Worm (Caenorhabditis elegans) whole organism, midembryonic: Measurements from ENCODE around the gene dhs-19.

Experiments used
- T22C8.4 ChIP-seq: fragments of 200-800 bp; sonication (Bioruptor generic); IDR thresholded peaks from 2 replicates; pipeline ENCODE4 v1.3.6; 2022; ENCODE audit warnings: missing genetic modification characterization, missing compliant biosample characterization
- cog-1 ChIP-seq: sonication (generic microtip); optimal IDR thresholded peaks from 2 replicates; lab custom pipeline; 2016; ENCODE audit warnings: missing genetic modification characterization, missing compliant biosample characterization
- flt-1 ChIP-seq: fragments of 200-800 bp; sonication (Bioruptor generic); IDR thresholded peaks from 2 replicates; pipeline ENCODE4 v1.3.6; 2022; ENCODE audit warnings: missing genetic modification characterization, missing compliant biosample characterization
- klf-2 ChIP-seq: fragments of 200-800 bp; sonication (Bioruptor generic); conservative IDR thresholded peaks from 2 replicates; pipeline ENCODE4 v1.3.6; 2022; ENCODE audit warnings: missing genetic modification reagents, missing genetic modification characterization, missing compliant biosample characterization
- med-1 ChIP-seq: sonication (generic microtip); optimal IDR thresholded peaks from 2 replicates; lab custom pipeline; 2017; ENCODE audit warnings: missing genetic modification characterization, mild to moderate bottlenecking, missing compliant biosample characterization, antibody characterized with exemption, missing genetic modification reagents; ENCODE audit not compliant: insufficient read depth
- ref-1 ChIP-seq: fragments of 200-800 bp; sonication (Bioruptor generic); conservative IDR thresholded peaks from 2 replicates; pipeline ENCODE4 v1.3.6; 2022; ENCODE audit warnings: missing genetic modification reagents, missing genetic modification characterization, missing compliant biosample characterization
- tab-1 ChIP-seq: fragments of 200-800 bp; sonication (Bioruptor generic); IDR thresholded peaks from 2 replicates; pipeline ENCODE4 v1.3.6; 2022; ENCODE audit warnings: missing genetic modification characterization, missing compliant biosample characterization
- ztf-23 ChIP-seq: fragments of 200-800 bp; sonication (Bioruptor generic); IDR thresholded peaks from 2 replicates; pipeline ENCODE4 v1.3.6; 2022; ENCODE audit warnings: missing genetic modification reagents, missing genetic modification characterization, missing compliant biosample characterization
- ztf-29 ChIP-seq: fragments of 200-800 bp; sonication (Bioruptor generic); IDR thresholded peaks from 2 replicates; pipeline ENCODE4 v1.3.6; 2022; ENCODE audit warnings: missing genetic modification reagents, missing genetic modification characterization, missing compliant biosample characterization

The dhs-19 gene

DNA sequence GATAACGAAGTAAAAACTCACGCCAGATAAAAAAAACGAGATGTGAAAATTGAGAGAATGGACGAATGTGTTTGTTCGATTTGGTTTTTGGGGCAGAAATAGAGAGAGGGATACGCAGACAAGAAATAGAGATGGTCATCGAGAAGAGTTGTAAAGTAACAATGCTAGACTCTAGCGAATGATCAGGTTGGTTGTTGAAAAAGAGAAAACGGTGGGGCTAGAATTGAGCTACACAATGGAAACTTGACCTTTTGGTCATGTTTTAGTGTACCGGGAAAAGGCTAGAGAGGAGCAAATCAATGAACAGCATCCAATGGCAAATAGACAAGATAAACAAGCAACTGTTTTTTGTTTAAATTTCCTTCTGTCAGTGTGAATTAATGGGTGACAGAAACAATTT, at the start of gene dhs-19:
TSS of gene dhs-19 (minus strand) at position 101 of the 400 bp plus-strand sequence.
- TF ChIP-seq ztf-29 (GFP tag; lab: Robert Waterston, UW) = no peak
- no peak for TF ChIP-seq med-1 (GFP tag; lab: Kevin White, UChicago)
- no peak for TF ChIP-seq T22C8.4

DNA sequence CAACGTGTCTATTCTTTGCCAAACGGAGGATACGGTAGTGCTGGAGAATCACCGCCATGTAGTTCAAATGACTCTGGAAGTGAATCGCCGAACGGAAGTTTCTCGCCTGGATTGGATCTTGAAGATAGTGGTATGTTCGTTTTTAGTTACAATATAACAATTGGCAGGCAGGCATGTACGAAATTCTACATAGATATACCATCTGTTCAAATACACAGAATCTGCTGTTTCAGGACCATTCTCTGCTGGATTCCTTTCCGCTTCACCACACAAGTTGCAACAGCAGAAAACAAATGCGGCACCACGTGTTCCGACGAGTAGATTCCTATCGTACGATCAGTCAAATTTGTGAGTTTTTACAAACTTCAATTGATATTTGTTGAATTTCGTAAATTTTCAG, 49.2 kb upstream of the dhs-19 start:
- TF ChIP-seq ztf-29 (GFP tag; lab: Robert Waterston, UW) (no peak), ref-1 (GFP tag; lab: Robert Waterston, UW) (no peak), klf-2 (GFP tag; lab: Robert Waterston, UW) (no peak), ztf-23 (GFP tag; lab: Robert Waterston, UW) (no peak), T22C8.4 (no peak), flt-1 (no peak), tab-1 (GFP tag; lab: Robert Waterston, UW) (no peak), med-1 (GFP tag; lab: Kevin White, UChicago) (no peak), cog-1 (no peak)

DNA sequence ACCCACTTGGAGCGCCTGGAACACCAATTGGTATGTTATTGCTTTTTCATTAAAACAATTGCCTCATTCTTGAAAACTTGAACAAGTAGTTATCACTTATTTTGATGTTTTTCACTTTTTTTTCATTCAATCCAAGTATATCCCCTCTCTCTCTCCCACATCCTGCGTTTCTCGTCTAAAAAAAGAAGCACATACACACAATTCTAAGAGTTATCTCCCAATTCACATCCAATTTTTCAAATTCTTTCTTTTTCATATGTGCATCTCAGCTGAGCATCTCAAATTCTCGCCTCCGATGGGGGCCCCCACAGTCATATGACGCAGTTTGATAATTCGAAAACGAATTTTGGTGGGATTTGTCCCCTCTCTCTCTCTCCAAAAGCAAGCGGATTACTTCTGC, 46.4 kb upstream of the dhs-19 start:
- no peak for TF ChIP-seq tab-1 (GFP tag; lab: Robert Waterston, UW)
- no peak for TF ChIP-seq T22C8.4
- TF ChIP-seq ztf-29 (GFP tag; lab: Robert Waterston, UW) = no peak
- no peak for TF ChIP-seq cog-1
- no peak for TF ChIP-seq ref-1 (GFP tag; lab: Robert Waterston, UW)
- TF ChIP-seq flt-1 = no peak
- TF ChIP-seq ztf-23 (GFP tag; lab: Robert Waterston, UW) = no peak
- no peak for TF ChIP-seq med-1 (GFP tag; lab: Kevin White, UChicago)
- no peak for TF ChIP-seq klf-2 (GFP tag; lab: Robert Waterston, UW)

- TF ChIP-seq flt-1 (no peak), ztf-23 (GFP tag; lab: Robert Waterston, UW) (no peak), tab-1 (GFP tag; lab: Robert Waterston, UW) (no peak), ref-1 (GFP tag; lab: Robert Waterston, UW) (no peak), T22C8.4 (no peak), cog-1 (no peak), klf-2 (GFP tag; lab: Robert Waterston, UW) (no peak), ztf-29 (GFP tag; lab: Robert Waterston, UW) (no peak), med-1 (GFP tag; lab: Kevin White, UChicago) (no peak)
These were observed 45.3 kb upstream of the dhs-19 start for ce11 chrV:11535504-11536062.

DNA sequence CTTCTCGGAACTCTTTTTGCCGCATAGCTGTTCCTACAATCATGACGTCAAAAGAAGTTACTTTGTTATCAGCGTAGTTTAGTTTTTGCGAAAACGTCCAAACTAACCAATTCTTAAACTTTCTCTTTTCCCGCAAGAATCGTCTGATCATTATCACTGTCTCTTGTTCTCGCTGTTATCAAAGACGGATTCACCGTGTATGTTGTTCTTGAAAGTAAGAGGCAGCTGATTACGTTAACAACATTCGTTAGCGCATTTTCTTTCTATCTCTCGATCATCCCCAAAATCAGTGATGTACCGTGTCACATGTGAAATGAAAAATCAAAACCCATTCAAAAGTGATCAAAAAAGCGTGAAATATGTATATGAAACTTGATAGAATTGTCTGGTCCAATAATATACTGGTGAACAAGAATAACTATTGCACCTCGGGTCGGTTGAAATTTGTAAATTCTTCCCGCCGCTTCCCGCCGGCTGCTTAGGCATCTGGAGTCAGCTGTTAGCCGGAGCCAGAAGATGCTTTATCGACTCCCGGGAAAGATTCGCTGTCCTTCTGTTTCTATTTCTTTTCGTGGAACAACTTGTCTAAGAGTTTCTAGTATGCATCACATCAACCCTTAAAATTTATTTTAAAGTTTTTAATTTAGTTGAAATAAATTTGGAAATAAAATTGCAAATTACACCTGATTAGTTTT, 44.4 kb upstream of the dhs-19 start:
- no peak for TF ChIP-seq ref-1 (GFP tag; lab: Robert Waterston, UW)
- TF ChIP-seq flt-1 = no peak
- TF ChIP-seq T22C8.4 = no peak
- no peak for TF ChIP-seq tab-1 (GFP tag; lab: Robert Waterston, UW)
- no peak for TF ChIP-seq med-1 (GFP tag; lab: Kevin White, UChicago)
- TF ChIP-seq klf-2 (GFP tag; lab: Robert Waterston, UW) = no peak
- no peak for TF ChIP-seq cog-1
- no peak for TF ChIP-seq ztf-29 (GFP tag; lab: Robert Waterston, UW)
- no peak for TF ChIP-seq ztf-23 (GFP tag; lab: Robert Waterston, UW)

ce11 chrV:11533365-11533949, 43.2 kb upstream of the dhs-19 start:
- TF ChIP-seq ref-1 (GFP tag; lab: Robert Waterston, UW) (no peak), ztf-23 (GFP tag; lab: Robert Waterston, UW) (no peak), klf-2 (GFP tag; lab: Robert Waterston, UW) (no peak)

DNA sequence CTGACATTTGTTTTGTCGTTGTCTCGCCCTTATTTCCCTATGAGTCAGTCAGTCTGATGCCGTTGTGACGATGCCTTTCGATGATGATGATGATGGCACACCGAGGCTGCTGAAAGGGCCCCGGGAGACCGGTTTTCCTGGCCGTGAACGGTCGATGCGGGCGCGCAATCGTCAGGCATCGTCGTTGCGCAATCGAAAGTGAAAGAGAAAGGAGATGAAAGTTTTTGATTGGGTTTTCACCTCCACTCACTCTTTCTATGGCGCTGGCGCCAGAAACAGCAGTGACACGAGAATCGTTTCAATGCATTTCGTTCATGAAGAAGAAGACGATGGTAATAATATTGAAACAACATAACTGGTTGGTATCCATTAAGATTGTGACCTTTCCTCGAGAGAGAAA, 42.7 kb upstream of the dhs-19 start:
- peak; percentile 11; the same call in 1 of the 2 replicates for TF ChIP-seq T22C8.4
- TF ChIP-seq cog-1 = no peak
- no peak for TF ChIP-seq tab-1 (GFP tag; lab: Robert Waterston, UW)
- no peak for TF ChIP-seq klf-2 (GFP tag; lab: Robert Waterston, UW)
- TF ChIP-seq ref-1 (GFP tag; lab: Robert Waterston, UW) = no peak
- TF ChIP-seq ztf-23 (GFP tag; lab: Robert Waterston, UW) = 0 out of 2 replicates have a peak, but pooled peaks have one; percentile 46

DNA sequence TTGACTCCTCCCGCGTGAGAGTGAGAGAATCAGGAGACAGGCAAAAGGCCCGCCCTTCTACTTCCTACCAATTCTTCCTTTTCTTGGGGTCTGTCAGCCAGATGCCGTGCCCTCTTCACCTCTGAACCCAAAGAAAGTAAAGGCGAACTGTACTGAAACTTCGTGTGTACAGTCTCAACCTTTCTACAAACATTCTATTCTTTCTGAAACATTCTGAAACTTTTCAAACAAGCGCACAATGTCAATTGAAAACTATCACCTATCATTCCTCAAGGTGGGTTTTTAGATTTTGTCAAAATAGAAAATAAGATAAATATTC, 42.2 kb upstream of the dhs-19 start:
- TF ChIP-seq klf-2 (GFP tag; lab: Robert Waterston, UW) (no peak), med-1 (GFP tag; lab: Kevin White, UChicago) (no peak)

DNA sequence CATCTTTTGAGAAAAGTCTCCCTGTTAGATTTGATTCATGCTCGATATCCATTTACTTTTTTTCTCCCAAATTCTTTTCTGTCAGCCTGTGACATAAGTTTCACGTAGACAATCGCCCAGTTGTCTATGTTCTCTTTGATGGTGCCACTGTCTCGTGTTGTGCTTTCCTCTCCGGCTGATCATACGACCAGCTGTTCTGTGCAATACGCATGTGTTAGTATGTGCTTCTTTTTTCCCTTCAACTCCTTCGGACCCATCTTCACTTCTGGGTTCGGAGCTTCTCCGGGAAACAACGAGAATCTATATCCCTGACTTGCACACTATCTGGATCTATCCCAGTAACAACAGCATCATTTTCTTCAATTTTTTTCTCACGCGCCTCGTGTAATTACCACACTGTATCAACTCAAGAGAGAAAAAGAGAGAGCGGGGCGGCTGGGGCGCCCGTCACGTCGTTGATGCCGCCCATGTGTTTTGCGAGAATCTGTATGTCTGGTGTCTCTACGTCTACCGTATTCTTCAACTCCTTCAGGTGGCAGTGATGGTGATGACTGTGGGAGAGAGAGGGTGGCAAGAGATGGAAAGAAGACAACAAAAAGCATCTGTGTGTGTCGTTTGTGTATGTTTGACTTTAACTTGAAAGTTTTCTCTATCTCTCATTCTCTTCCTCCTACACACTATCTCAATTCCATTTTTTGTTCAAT, 41.7 kb upstream of the dhs-19 start:
- no peak for TF ChIP-seq ref-1 (GFP tag; lab: Robert Waterston, UW)
- TF ChIP-seq med-1 (GFP tag; lab: Kevin White, UChicago) = no peak
- no peak for TF ChIP-seq cog-1
- TF ChIP-seq tab-1 (GFP tag; lab: Robert Waterston, UW) = no peak
- no peak for TF ChIP-seq ztf-23 (GFP tag; lab: Robert Waterston, UW)
- no peak for TF ChIP-seq ztf-29 (GFP tag; lab: Robert Waterston, UW)
- TF ChIP-seq flt-1 = no peak
- no peak for TF ChIP-seq T22C8.4
- TF ChIP-seq klf-2 (GFP tag; lab: Robert Waterston, UW) = no peak
